Worm (Caenorhabditis elegans) whole organism, L1 larva: Measurements from ENCODE around the gene F13B12.2.

ENCODE experiments used
- aly-2 ChIP-seq: fragments of 150-350 bp; optimal IDR thresholded peaks from 2 replicates; lab custom pipeline; 2014; ENCODE audit warnings: missing biosample characterization, missing genetic modification characterization
- ceh-63 ChIP-seq: fragments of 200-800 bp; sonication (Bioruptor generic); optimal IDR thresholded peaks from 2 replicates; lab custom pipeline; 2018; ENCODE audit warnings: mild to moderate bottlenecking, missing genetic modification characterization, missing compliant biosample characterization
- ceh-8 ChIP-seq: fragments of 200-800 bp; sonication (Bioruptor generic); optimal IDR thresholded peaks from 2 replicates; lab custom pipeline; 2018; ENCODE audit warnings: mild to moderate bottlenecking, missing genetic modification characterization, moderate library complexity, missing compliant biosample characterization
- ceh-82 ChIP-seq, 3 experiments: fragments of 150-350 bp in 1 of 3; sonication (generic microtip) in 2 of 3; optimal IDR thresholded peaks; 2 replicates each; lab custom pipeline; 2014 to 2017; ENCODE audit warnings: missing biosample characterization in 3 of 3, missing genetic modification characterization in 3 of 3
- ces-1 ChIP-seq: fragments of 150-350 bp; optimal IDR thresholded peaks from 2 replicates; lab custom pipeline; 2014; ENCODE audit warnings: missing biosample characterization, missing genetic modification reagents, missing genetic modification characterization
- dpl-1 ChIP-seq, 3 experiments: fragments of 150-350 bp in 2 of 3; sonication (generic microtip) in 1 of 3; optimal IDR thresholded peaks; 2 replicates each; lab custom pipeline; 2014 to 2017; ENCODE audit warnings: missing biosample characterization in 3 of 3, missing genetic modification characterization in 3 of 3, missing genetic modification reagents in 3 of 3
- dsc-1 ChIP-seq: sonication (generic microtip); optimal IDR thresholded peaks from 2 replicates; lab custom pipeline; 2016; ENCODE audit warnings: mild to moderate bottlenecking, missing genetic modification characterization, missing compliant biosample characterization
- efl-1 ChIP-seq, 4 experiments: fragments of 150-350 bp; optimal IDR thresholded peaks in 3 of 4; peaks in 1 of 4; 1 replicate in 1 of 4; 2 replicates in 3 of 4; lab custom pipeline; 2014; ENCODE audit warnings: missing biosample characterization in 2 of 4, missing genetic modification characterization in 2 of 4, missing genetic modification reagents in 2 of 4
- efl-3 ChIP-seq: fragments of 200-800 bp; sonication (Bioruptor generic); optimal IDR thresholded peaks from 2 replicates; lab custom pipeline; 2018; ENCODE audit warnings: mild to moderate bottlenecking, missing genetic modification characterization, missing compliant biosample characterization
- egl-13 ChIP-seq: sonication (generic microtip); optimal IDR thresholded peaks from 2 replicates; lab custom pipeline; 2016; ENCODE audit warnings: missing genotype, missing genetic modification reagents, missing genetic modification characterization, missing compliant biosample characterization
- egl-27 ChIP-seq, 2 experiments: fragments of 150-350 bp in 1 of 2; sonication (generic microtip); optimal IDR thresholded peaks; 3 replicates each; lab custom pipeline; 2017 to 2018; ENCODE audit warnings: missing biosample characterization in 2 of 2, missing genetic modification characterization in 2 of 2, missing genetic modification reagents in 2 of 2
- elt-2 ChIP-seq: sonication (generic microtip); optimal IDR thresholded peaks from 2 replicates; lab custom pipeline; 2016; ENCODE audit warnings: missing genetic modification characterization, mild to moderate bottlenecking, inconsistent platforms, missing compliant biosample characterization, missing genetic modification reagents
- ets-5 ChIP-seq: fragments of 200-800 bp; sonication (Bioruptor generic); IDR thresholded peaks from 2 replicates; pipeline ENCODE4 v1.3.6; 2022; ENCODE audit warnings: missing genetic modification characterization, missing compliant biosample characterization
- fkh-10 ChIP-seq: sonication (generic microtip); optimal IDR thresholded peaks from 2 replicates; lab custom pipeline; 2017; ENCODE audit warnings: missing biosample characterization, missing genetic modification reagents, missing genetic modification characterization
- fkh-4 ChIP-seq: sonication (generic microtip); optimal IDR thresholded peaks from 2 replicates; lab custom pipeline; 2016; ENCODE audit warnings: missing compliant biosample characterization, missing genetic modification characterization, borderline replicate concordance
- fkh-8 ChIP-seq: sonication (generic microtip); optimal IDR thresholded peaks from 2 replicates; lab custom pipeline; 2016; ENCODE audit warnings: mild to moderate bottlenecking, missing genetic modification characterization, missing compliant biosample characterization
- hlh-17 ChIP-seq: fragments of 200-800 bp; sonication (Bioruptor generic); optimal IDR thresholded peaks from 2 replicates; lab custom pipeline; 2018; ENCODE audit warnings: missing genetic modification characterization, mild to moderate bottlenecking, missing compliant biosample characterization, moderate library complexity, borderline replicate concordance
- hlh-4 ChIP-seq: sonication (generic microtip); optimal IDR thresholded peaks from 2 replicates; lab custom pipeline; 2016; ENCODE audit warnings: mild to moderate bottlenecking, missing genetic modification characterization, missing compliant biosample characterization
- hpl-2 ChIP-seq: fragments of 150-350 bp; optimal IDR thresholded peaks from 2 replicates; lab custom pipeline; 2014; ENCODE audit warnings: missing biosample characterization, missing genetic modification reagents, missing genetic modification characterization
- isw-1 ChIP-seq: fragments of 200-800 bp; sonication (Bioruptor generic); IDR thresholded peaks from 2 replicates; pipeline ENCODE4 v1.3.6; 2022; ENCODE audit warnings: missing genetic modification characterization, missing compliant biosample characterization
- lin-14 ChIP-seq: fragments of 200-800 bp; sonication (Bioruptor generic); optimal IDR thresholded peaks from 2 replicates; lab custom pipeline; 2018; ENCODE audit warnings: mild to moderate bottlenecking, missing genetic modification characterization, moderate library complexity, missing compliant biosample characterization
- lir-3 ChIP-seq: sonication (generic microtip); optimal IDR thresholded peaks from 2 replicates; lab custom pipeline; 2016; ENCODE audit warnings: mild to moderate bottlenecking, missing genetic modification characterization, moderate library complexity, missing compliant biosample characterization; ENCODE audit not compliant: poor library complexity
- lsy-2 ChIP-seq, 2 experiments: fragments of 150-350 bp; optimal IDR thresholded peaks; 2 replicates each; lab custom pipeline; 2014; ENCODE audit warnings: missing biosample characterization in 2 of 2, missing genetic modification characterization in 2 of 2
- mab-9 ChIP-seq: fragments of 200-800 bp; sonication (Bioruptor generic); IDR thresholded peaks from 2 replicates; pipeline ENCODE4 v1.3.6; 2022; ENCODE audit warnings: missing genetic modification reagents, missing genetic modification characterization, missing compliant biosample characterization
- mdl-1 ChIP-seq, 2 experiments: fragments of 150-350 bp; optimal IDR thresholded peaks; 2 replicates each; lab custom pipeline; 2014 to 2017; ENCODE audit warnings: missing biosample characterization in 2 of 2, missing genetic modification characterization in 2 of 2, inconsistent platforms in 1 of 2
- mep-1 ChIP-seq: fragments of 150-350 bp; optimal IDR thresholded peaks from 2 replicates; lab custom pipeline; 2014; ENCODE audit warnings: missing biosample characterization, missing genetic modification characterization
- nhr-19 ChIP-seq: fragments of 200-800 bp; sonication (Bioruptor generic); conservative IDR thresholded peaks from 2 replicates; pipeline ENCODE4 v1.3.6; 2022; ENCODE audit warnings: missing genetic modification characterization, missing compliant biosample characterization
- nhr-20 ChIP-seq: sonication (generic microtip); optimal IDR thresholded peaks from 2 replicates; lab custom pipeline; 2016; ENCODE audit warnings: mild to moderate bottlenecking, missing genetic modification characterization, missing compliant biosample characterization
- nhr-237 ChIP-seq: fragments of 150-350 bp; optimal IDR thresholded peaks from 2 replicates; lab custom pipeline; 2014; ENCODE audit warnings: missing biosample characterization, missing genetic modification characterization
- nhr-47 ChIP-seq: sonication (generic microtip); optimal IDR thresholded peaks from 2 replicates; lab custom pipeline; 2016; ENCODE audit warnings: mild to moderate bottlenecking, missing genetic modification characterization, moderate library complexity, missing compliant biosample characterization
- nhr-85 ChIP-seq: sonication (generic microtip); peaks from one replicate; lab custom pipeline; 2016; ENCODE audit warnings: missing genetic modification characterization, inconsistent platforms, missing compliant biosample characterization
- pag-3 ChIP-seq: sonication (generic microtip); optimal IDR thresholded peaks from 2 replicates; lab custom pipeline; 2017; ENCODE audit warnings: missing genetic modification characterization, mild to moderate bottlenecking, missing compliant biosample characterization, antibody characterized with exemption, borderline replicate concordance; ENCODE audit not compliant: insufficient read depth
- pqm-1 ChIP-seq: sonication (generic microtip); optimal IDR thresholded peaks from 3 replicates; lab custom pipeline; 2017; ENCODE audit warnings: missing biosample characterization, missing genetic modification characterization
- skn-1 ChIP-seq: fragments of 150-350 bp; optimal IDR thresholded peaks from 2 replicates; lab custom pipeline; 2014; ENCODE audit warnings: missing biosample characterization, missing genetic modification characterization
- snu-23 ChIP-seq: sonication (generic microtip); optimal IDR thresholded peaks from 2 replicates; lab custom pipeline; 2016; ENCODE audit warnings: missing genetic modification characterization, missing compliant biosample characterization
- sptf-1 ChIP-seq: fragments of 150-350 bp; optimal IDR thresholded peaks from 2 replicates; lab custom pipeline; 2014; ENCODE audit warnings: missing biosample characterization, missing genetic modification characterization
- sup-37 ChIP-seq: fragments of 200-800 bp; sonication (Bioruptor generic); optimal IDR thresholded peaks from 2 replicates; lab custom pipeline; 2018; ENCODE audit warnings: mild to moderate bottlenecking, missing genetic modification characterization, missing compliant biosample characterization
- unc-62 ChIP-seq: fragments of 150-350 bp; optimal IDR thresholded peaks from 2 replicates; lab custom pipeline; 2014; ENCODE audit warnings: missing biosample characterization, missing genetic modification reagents, missing genetic modification characterization
- xbp-1 ChIP-seq: sonication (generic microtip); optimal IDR thresholded peaks from 2 replicates; lab custom pipeline; 2016; ENCODE audit warnings: missing genetic modification characterization, missing compliant biosample characterization
- zag-1 ChIP-seq: fragments of 150-350 bp; optimal IDR thresholded peaks from 2 replicates; lab custom pipeline; 2014; ENCODE audit warnings: missing biosample characterization, missing genetic modification characterization
- ztf-4 ChIP-seq: fragments of 150-350 bp; optimal IDR thresholded peaks from 2 replicates; lab custom pipeline; 2014; ENCODE audit warnings: missing biosample characterization, missing genetic modification characterization

Gene F13B12.2

DNA sequence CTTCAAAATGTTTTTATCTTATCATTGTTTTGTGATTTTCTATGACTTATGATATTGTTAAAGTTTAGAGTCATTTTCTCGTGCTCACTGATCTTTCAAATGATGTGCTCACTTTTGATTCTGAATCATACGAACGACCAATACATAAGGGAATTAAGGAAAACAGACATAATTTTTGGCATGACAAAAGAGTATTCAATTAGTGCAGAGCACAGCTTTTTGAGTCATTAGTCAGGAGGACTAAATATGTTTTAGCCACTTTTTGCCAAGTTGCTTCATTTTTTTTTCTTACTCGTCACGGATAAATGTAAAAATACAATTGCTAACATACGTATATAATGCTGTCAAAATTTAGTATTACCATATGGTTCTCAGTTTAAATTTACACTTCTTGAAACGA lies at the start of gene F13B12.2:
TSS of gene F13B12.2 (minus strand) at position 2 of the 400 bp plus-strand sequence.
- TF ChIP-seq ceh-8 (peak; percentile 91), elt-2 (tag; lab: Kevin White, UChicago) (peak; percentile 6), sup-37 (GFP tag; lab: Kevin White, UChicago) (no peak), nhr-20 (tag; lab: Kevin White, UChicago) (no peak), lin-14 (peak; percentile 12), pqm-1 (tag; lab: Kevin White, UChicago) (no peak)

DNA sequence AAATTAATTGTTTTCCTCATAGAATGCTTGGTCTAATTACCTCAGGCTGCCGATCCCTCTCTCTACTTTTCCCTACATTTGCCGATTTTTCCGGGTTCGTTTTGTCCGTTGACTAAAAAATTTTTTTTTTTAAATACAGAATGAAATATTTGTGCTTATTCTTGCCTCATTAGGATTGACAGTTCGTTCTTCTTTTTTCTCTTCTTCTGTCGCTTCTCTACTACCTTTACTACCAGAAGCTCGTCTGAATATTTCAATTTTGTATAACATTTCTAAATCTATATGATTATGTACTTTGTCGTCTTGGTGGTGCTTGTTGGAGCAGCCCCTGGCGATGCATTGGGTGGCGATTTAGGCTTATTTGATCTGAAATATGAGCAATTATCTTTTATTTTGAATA lies 46.3 kb upstream of the F13B12.2 start:
- TF ChIP-seq mdl-1 (tag; optimal IDR thresholded peaks at IDR 0.05; lab: Kevin White, UChicago), result no peak
- TF ChIP-seq dsc-1, result no peak
- TF ChIP-seq hlh-17, result no peak
- no peak for TF ChIP-seq ces-1 (GFP tag; lab: Kevin White, UChicago)
- no peak for TF ChIP-seq nhr-19
- no peak for TF ChIP-seq fkh-8 (tag; lab: Kevin White, UChicago)
- TF ChIP-seq skn-1 (tag; lab: Kevin White, UChicago), result no peak
- TF ChIP-seq, all 84 proteins: peak for 0

DNA sequence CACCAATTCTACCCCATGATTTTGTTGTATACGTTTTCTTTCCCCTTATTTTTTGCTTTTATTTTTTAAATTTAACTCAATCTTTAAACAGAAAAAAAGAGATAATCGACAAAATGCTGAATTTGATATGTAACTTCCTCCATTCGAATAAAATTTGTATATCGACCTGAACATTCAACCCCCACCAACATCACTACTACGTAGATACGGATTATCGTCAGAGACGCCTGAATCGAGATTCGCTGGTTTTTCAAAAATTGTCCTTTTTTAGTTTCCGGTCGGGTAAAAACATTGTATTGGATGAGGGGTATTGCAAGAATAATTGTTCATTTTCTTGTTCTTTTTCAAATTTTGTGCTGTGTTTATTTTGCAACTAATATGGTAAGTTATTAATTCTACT lies 43.5 kb upstream of the F13B12.2 start, which contains the start of gene bgnt-1.1:
TSS of gene bgnt-1.1 (plus strand) at position 301 of the 400 bp plus-strand sequence.
- TF ChIP-seq lsy-2 (tag; optimal IDR thresholded peaks at IDR 0.05; lab: Kevin White, UChicago) (no peak), egl-27 (tag; optimal IDR thresholded peaks at IDR 0.05; lab: Kevin White, UChicago) (no peak), isw-1 (no peak), lin-14 (no peak), mab-9 (GFP tag; lab: Robert Waterston, UW) (no peak), nhr-85 (tag; lab: Kevin White, UChicago) (no peak), nhr-20 (tag; lab: Kevin White, UChicago) (no peak), nhr-47 (tag; lab: Kevin White, UChicago) (no peak), ceh-63 (GFP tag; lab: Kevin White, UChicago) (no peak), dsc-1 (no peak), lir-3 (tag; lab: Kevin White, UChicago) (no peak), pag-3 (tag; lab: Kevin White, UChicago) (no peak), nhr-237 (tag; lab: Kevin White, UChicago) (no peak), ets-5 (GFP tag; lab: Robert Waterston, UW) (no peak)

DNA sequence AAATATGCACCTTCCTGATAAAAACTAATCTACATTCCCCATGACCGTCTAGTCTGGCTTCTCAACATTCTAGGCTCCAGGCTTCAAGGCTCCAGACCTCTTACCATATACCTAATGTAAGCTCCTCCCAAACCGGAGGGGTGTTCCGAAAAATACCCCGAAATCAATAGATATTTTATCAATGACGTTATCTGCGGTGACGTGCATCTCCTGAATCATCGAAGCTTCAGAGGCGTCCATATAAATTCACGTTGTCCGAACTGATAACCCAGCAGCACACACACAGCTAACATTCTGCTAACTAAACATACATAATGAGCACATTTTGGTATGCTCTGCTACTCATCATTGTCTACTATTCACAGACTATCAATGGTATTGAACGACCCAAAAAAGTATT lies 40.6 kb upstream of the F13B12.2 start, which contains the start of gene ugt-44:
TSS of gene ugt-44 (plus strand) at position 248 of the 400 bp plus-strand sequence.
- TF ChIP-seq snu-23 (GFP tag; lab: Kevin White, UChicago) (no peak), elt-2 (tag; lab: Kevin White, UChicago) (peak; percentile 74)

DNA sequence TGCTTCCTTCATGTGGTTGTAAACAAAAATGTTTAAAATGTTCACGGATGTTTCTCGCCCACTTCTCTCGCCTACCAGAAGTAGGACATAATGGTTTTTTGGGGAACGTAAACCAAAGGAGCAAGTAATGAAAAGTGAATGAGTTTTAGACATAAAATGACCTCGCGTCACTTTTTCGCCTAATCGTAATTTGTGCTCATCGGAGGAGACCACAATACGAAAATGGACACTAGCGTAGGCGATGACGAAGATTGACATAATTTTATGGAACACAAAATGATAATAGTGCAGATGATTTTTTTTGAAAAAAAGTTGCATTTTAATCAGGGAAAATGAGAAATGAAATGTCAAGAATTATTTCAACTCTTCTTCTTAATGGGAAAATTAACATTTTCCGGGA lies 39.7 kb upstream of the F13B12.2 start:
- TF ChIP-seq efl-3 (GFP tag; lab: Kevin White, UChicago) (no peak), aly-2 (tag; lab: Kevin White, UChicago) (no peak), mdl-1 (tag; optimal IDR thresholded peaks at IDR 0.05; lab: Kevin White, UChicago) (no peak), fkh-10 (GFP tag; lab: Kevin White, UChicago) (no peak), snu-23 (GFP tag; lab: Kevin White, UChicago) (no peak), fkh-4 (tag; lab: Kevin White, UChicago) (no peak), hpl-2 (no peak), skn-1 (tag; lab: Kevin White, UChicago) (no peak), egl-13 (tag; lab: Kevin White, UChicago) (no peak), xbp-1 (tag; lab: Kevin White, UChicago) (no peak), zag-1 (tag; lab: Kevin White, UChicago) (no peak), efl-1 (optimal IDR thresholded peaks at IDR 0.05; lab: Kevin White, UChicago) (no peak), efl-1 (GFP tag; optimal IDR thresholded peaks at IDR 0.05 in 1 of 2; lab: Kevin White, UChicago) (no peak), dpl-1 (GFP tag; optimal IDR thresholded peaks at IDR 0.05; lab: Kevin White, UChicago) (no peak), unc-62 (GFP tag; lab: Kevin White, UChicago) (no peak), pag-3 (tag; lab: Kevin White, UChicago) (no peak), sptf-1 (tag; lab: Kevin White, UChicago) (no peak), mep-1 (tag; lab: Kevin White, UChicago) (no peak), hlh-4 (tag; lab: Kevin White, UChicago) (no peak), ztf-4 (no peak), ceh-82 (tag; optimal IDR thresholded peaks at IDR 0.05; lab: Kevin White, UChicago) (no peak)
